Worm (Caenorhabditis elegans) whole organism, early embryonic: ENCODE results near the gene fic-1.
"Not testable (repeated sequence)": the region's sequence is repeated elsewhere in the genome, so short reads cannot be mapped to it uniquely, and the experiment has no call there.

Experiments used
- hmbx-1 ChIP-seq: sonication (generic microtip); optimal IDR thresholded peaks from 2 replicates; lab custom pipeline; 2016; ENCODE audit warnings: mild to moderate bottlenecking, missing genetic modification characterization, missing compliant biosample characterization
- pes-1 ChIP-seq: fragments of 200-800 bp; sonication (Bioruptor generic); IDR thresholded peaks from 2 replicates; pipeline ENCODE4 v1.3.6; 2022; ENCODE audit warnings: missing genetic modification reagents, missing genetic modification characterization, missing compliant biosample characterization

ce11 chrIV:10954955-10955354 lies 17.7 kb downstream of the fic-1 start, which contains the start of gene Y69E1A.4:
- not testable (repeated sequence) for TF ChIP-seq hmbx-1 (tag; lab: Kevin White, UChicago); pes-1
